Fruit fly (Drosophila melanogaster) whole organism, prepupa: Measurements from ENCODE around the gene CG12112.

ENCODE experiments used
- Blimp-1 ChIP-seq: fragments of 200-800 bp; sonication (Bioruptor generic); optimal IDR thresholded peaks from 3 replicates; lab custom pipeline; 2017; ENCODE audit warnings: missing biosample characterization, missing genetic modification characterization, mild to moderate bottlenecking, moderate library complexity, missing genetic modification reagents
- CG10669 ChIP-seq: fragments of 200-800 bp; sonication (Bioruptor generic); optimal IDR thresholded peaks from 3 replicates; lab custom pipeline; 2018; ENCODE audit warnings: missing biosample characterization, mild to moderate bottlenecking, missing genetic modification characterization, moderate library complexity
- CG11294 ChIP-seq: fragments of 200-800 bp; sonication (Bioruptor generic); IDR thresholded peaks from 2 replicates; pipeline ENCODE4 v1.3.6; 2022; ENCODE audit warnings: missing biosample characterization, missing genetic modification characterization
- CG11762 ChIP-seq: fragments of 200-800 bp; sonication (Bioruptor generic); optimal IDR thresholded peaks from 3 replicates; lab custom pipeline; 2016; ENCODE audit warnings: missing biosample characterization, missing genetic modification characterization; ENCODE audit not compliant: insufficient read depth
- CG11902 ChIP-seq: fragments of 200-800 bp; sonication (Bioruptor generic); optimal IDR thresholded peaks from 3 replicates; lab custom pipeline; 2016; ENCODE audit warnings: missing biosample characterization, missing genetic modification characterization
- CG15336 ChIP-seq: fragments of 200-800 bp; sonication (Bioruptor generic); IDR thresholded peaks from 2 replicates; pipeline ENCODE4 v1.3.6; 2022; ENCODE audit warnings: missing biosample characterization, missing genetic modification characterization
- CG3032 ChIP-seq: fragments of 200-800 bp; optimal IDR thresholded peaks from 2 replicates; lab custom pipeline; 2019; ENCODE audit warnings: missing biosample characterization, mild to moderate bottlenecking, missing genetic modification characterization, moderate library complexity
- CG31627 ChIP-seq: fragments of 200-800 bp; sonication (Bioruptor generic); optimal IDR thresholded peaks from 3 replicates; lab custom pipeline; 2016; ENCODE audit warnings: missing biosample characterization, missing genetic modification characterization
- CG32006 ChIP-seq: fragments of 200-800 bp; sonication (Bioruptor generic); optimal IDR thresholded peaks from 3 replicates; lab custom pipeline; 2017; ENCODE audit warnings: missing biosample characterization, mild to moderate bottlenecking, missing genetic modification characterization
- CG34406 ChIP-seq: fragments of 200-800 bp; sonication (Bioruptor generic); optimal IDR thresholded peaks from 3 replicates; lab custom pipeline; 2016; ENCODE audit warnings: missing biosample characterization, missing genetic modification characterization
- CG3919 ChIP-seq: fragments of 200-800 bp; sonication (Bioruptor generic); optimal IDR thresholded peaks from 3 replicates; lab custom pipeline; 2016; ENCODE audit warnings: missing biosample characterization, missing genetic modification characterization
- CG4318 ChIP-seq: fragments of 200-800 bp; sonication (Bioruptor generic); optimal IDR thresholded peaks from 3 replicates; lab custom pipeline; 2017; ENCODE audit warnings: missing biosample characterization, mild to moderate bottlenecking, missing genetic modification characterization
- CG6163 ChIP-seq: fragments of 200-800 bp; sonication (Bioruptor generic); IDR thresholded peaks from 3 replicates; pipeline ENCODE4 v1.3.6; 2022; ENCODE audit warnings: missing biosample characterization, missing genetic modification characterization
- CG6276 ChIP-seq: fragments of 200-800 bp; sonication (Bioruptor generic); optimal IDR thresholded peaks from 2 replicates; lab custom pipeline; 2017; ENCODE audit warnings: missing biosample characterization, mild to moderate bottlenecking, missing genetic modification characterization
- CG6808 ChIP-seq: fragments of 200-800 bp; sonication (Bioruptor generic); optimal IDR thresholded peaks from 3 replicates; lab custom pipeline; 2017; ENCODE audit warnings: missing biosample characterization, missing genetic modification characterization, mild to moderate bottlenecking, moderate library complexity, missing genetic modification reagents
- CG6854 ChIP-seq: fragments of 200-800 bp; sonication (Bioruptor generic); optimal IDR thresholded peaks from 2 replicates; lab custom pipeline; 2017; ENCODE audit warnings: missing biosample characterization, mild to moderate bottlenecking, missing genetic modification characterization
- CG8119 ChIP-seq: fragments of 200-800 bp; sonication (Bioruptor generic); IDR thresholded peaks from 3 replicates; pipeline ENCODE4 v1.3.6; 2022; ENCODE audit warnings: missing biosample characterization, missing genetic modification characterization
- CG8319 ChIP-seq: fragments of 200-800 bp; sonication (Bioruptor generic); optimal IDR thresholded peaks from 3 replicates; lab custom pipeline; 2016; ENCODE audit warnings: missing biosample characterization, missing genetic modification characterization
- CG9139 ChIP-seq: fragments of 200-800 bp; sonication (Bioruptor generic); optimal IDR thresholded peaks from 3 replicates; lab custom pipeline; 2017; ENCODE audit warnings: missing biosample characterization, mild to moderate bottlenecking, missing genetic modification characterization
- Eip75B ChIP-seq: fragments of 200-800 bp; sonication (Bioruptor generic); optimal IDR thresholded peaks from 3 replicates; lab custom pipeline; 2016; ENCODE audit warnings: missing biosample characterization, missing genetic modification characterization
- Eip78C ChIP-seq: fragments of 200-800 bp; sonication (Bioruptor generic); peaks from one replicate; lab custom pipeline; 2016; ENCODE audit warnings: missing biosample characterization, missing genetic modification characterization
- Ets21C ChIP-seq: fragments of 200-800 bp; sonication (Bioruptor generic); optimal IDR thresholded peaks from 3 replicates; lab custom pipeline; 2016; ENCODE audit warnings: missing biosample characterization, missing genetic modification characterization
- Ets96B ChIP-seq: fragments of 200-800 bp; optimal IDR thresholded peaks from 2 replicates; lab custom pipeline; 2019; ENCODE audit warnings: missing biosample characterization, mild to moderate bottlenecking, missing genetic modification characterization, moderate library complexity
- Gug ChIP-seq: fragments of 200-800 bp; sonication (Bioruptor generic); IDR thresholded peaks from 2 replicates; pipeline ENCODE4 v1.3.6; 2022; ENCODE audit warnings: missing biosample characterization, missing genetic modification characterization
- Hr38 ChIP-seq: sonication (Bioruptor generic); optimal IDR thresholded peaks from 2 replicates; lab custom pipeline; 2016; ENCODE audit warnings: missing biosample characterization, missing genetic modification characterization
- Met ChIP-seq: fragments of 200-800 bp; sonication (Bioruptor generic); optimal IDR thresholded peaks from 3 replicates; lab custom pipeline; 2016; ENCODE audit warnings: missing biosample characterization, missing genetic modification characterization
- OdsH ChIP-seq: fragments of 200-800 bp; sonication (Bioruptor generic); optimal IDR thresholded peaks from 3 replicates; lab custom pipeline; 2016; ENCODE audit warnings: missing biosample characterization, missing genetic modification characterization
- Sox14 ChIP-seq: fragments of 200-800 bp; sonication (Bioruptor generic); optimal IDR thresholded peaks from 3 replicates; lab custom pipeline; 2016; ENCODE audit warnings: missing biosample characterization, missing genetic modification characterization
- Sox15 ChIP-seq: fragments of 200-800 bp; sonication (Bioruptor generic); optimal IDR thresholded peaks from 3 replicates; lab custom pipeline; 2016; ENCODE audit warnings: missing biosample characterization, missing genetic modification characterization
- acj6 ChIP-seq: fragments of 200-800 bp; sonication (Bioruptor generic); optimal IDR thresholded peaks from 3 replicates; lab custom pipeline; 2016; ENCODE audit warnings: missing biosample characterization, missing genetic modification characterization
- cyc ChIP-seq: fragments of 200-800 bp; sonication (Bioruptor generic); optimal IDR thresholded peaks from 3 replicates; lab custom pipeline; 2016; ENCODE audit warnings: missing biosample characterization, missing genetic modification characterization
- dac ChIP-seq: fragments of 200-800 bp; sonication (Bioruptor generic); optimal IDR thresholded peaks from 2 replicates; lab custom pipeline; 2017; ENCODE audit warnings: missing biosample characterization, mild to moderate bottlenecking, missing genetic modification characterization
- dsx ChIP-seq: fragments of 200-800 bp; optimal IDR thresholded peaks from 3 replicates; lab custom pipeline; 2019; ENCODE audit warnings: missing biosample characterization, mild to moderate bottlenecking, missing genetic modification characterization, moderate library complexity; ENCODE audit not compliant: poor library complexity, severe bottlenecking
- eg ChIP-seq: fragments of 200-800 bp; sonication (Bioruptor generic); IDR thresholded peaks from 3 replicates; pipeline ENCODE4 v1.3.6; 2022; ENCODE audit warnings: missing biosample characterization, missing genetic modification characterization
- esn ChIP-seq: fragments of 200-800 bp; sonication (Bioruptor generic); optimal IDR thresholded peaks from 2 replicates; lab custom pipeline; 2016; ENCODE audit warnings: missing biosample characterization, mild to moderate bottlenecking, missing genetic modification characterization, moderate library complexity
- fd85E ChIP-seq: fragments of 200-800 bp; sonication (Bioruptor generic); optimal IDR thresholded peaks from 3 replicates; lab custom pipeline; 2016; ENCODE audit warnings: missing biosample characterization, missing genetic modification characterization
- fkh ChIP-seq: fragments of 200-800 bp; sonication (Bioruptor generic); optimal IDR thresholded peaks from 3 replicates; lab custom pipeline; 2017; ENCODE audit warnings: missing biosample characterization, mild to moderate bottlenecking, missing genetic modification characterization, moderate library complexity
- lz ChIP-seq: fragments of 200-800 bp; sonication (Bioruptor generic); optimal IDR thresholded peaks from 3 replicates; lab custom pipeline; 2016; ENCODE audit warnings: missing biosample characterization, missing genetic modification characterization
- salr ChIP-seq, 2 experiments: fragments of 200-800 bp; sonication (Bioruptor generic); optimal IDR thresholded peaks; 3 replicates each; lab custom pipeline; 2016 to 2018; ENCODE audit warnings: missing biosample characterization in 2 of 2, missing genetic modification characterization in 2 of 2, mild to moderate bottlenecking in 1 of 2
- spab ChIP-seq: fragments of 200-800 bp; sonication (Bioruptor generic); optimal IDR thresholded peaks from 2 replicates; lab custom pipeline; 2017; ENCODE audit warnings: missing biosample characterization, mild to moderate bottlenecking, missing genetic modification characterization, missing genetic modification reagents
- svp ChIP-seq: fragments of 200-800 bp; sonication (Bioruptor generic); peaks from one replicate; lab custom pipeline; 2016; ENCODE audit warnings: missing biosample characterization, missing genetic modification characterization
- topi ChIP-seq: fragments of 200-800 bp; sonication (Bioruptor generic); optimal IDR thresholded peaks from 3 replicates; lab custom pipeline; 2016; ENCODE audit warnings: missing biosample characterization, missing genetic modification characterization

CG12112 gene

dm6 chrX:8560087-8560999 lies at the start of gene CG12112, which contains the start of gene Trf4-1 (continued):
- no peak for TF ChIP-seq CG11762
- peak; percentile 21; the same call in 1 of the 3 replicates for TF ChIP-seq eg (GFP tag; lab: Robert Waterston, UW)
- no peak for TF ChIP-seq CG15336 (GFP tag; lab: Robert Waterston, UW)
- TF ChIP-seq Eip75B (GFP tag; lab: Kevin White, UChicago) = peak; percentile 46
- TF ChIP-seq acj6 = peak; percentile 37
- TF ChIP-seq CG11902 = no peak
- TF ChIP-seq spab = no peak
- peak; percentile 43 for TF ChIP-seq Met (GFP tag; lab: Kevin White, UChicago)
- no peak for TF ChIP-seq Sox14 (GFP tag; lab: Kevin White, UChicago)
- no peak for TF ChIP-seq Gug (GFP tag; lab: Robert Waterston, UW)

dm6 chrX:8607902-8608301 lies 47.9 kb upstream of the CG12112 start:
- TF ChIP-seq cyc (GFP tag; lab: Kevin White, UChicago) = no peak
- TF ChIP-seq spab = no peak
- TF ChIP-seq CG10669 (GFP tag; lab: Kevin White, UChicago) = no peak
- TF ChIP-seq Blimp-1 (GFP tag; lab: Kevin White, UChicago) = no peak
- no peak for TF ChIP-seq CG34406 (GFP tag; lab: Kevin White, UChicago)
- TF ChIP-seq salr (GFP tag; optimal IDR thresholded peaks at IDR 0.05; lab: Kevin White, UChicago) = no peak

- TF ChIP-seq Ets21C (no peak), CG6163 (GFP tag; lab: Robert Waterston, UW) (0 out of 3 replicates have a peak, but pooled peaks have one; percentile 22), CG31627 (GFP tag; lab: Kevin White, UChicago) (peak; percentile 21), lz (GFP tag; lab: Kevin White, UChicago) (peak; percentile 5), CG6854 (no peak), Eip78C (GFP tag; lab: Kevin White, UChicago) (peak; percentile 36), cyc (GFP tag; lab: Kevin White, UChicago) (no peak)
Observed at dm6 chrX:8606206-8606605, 46.2 kb upstream of the CG12112 start, which contains the start of gene Caf1-180. Gene Caf1-180 (minus strand): TSS chrX:8606304.

dm6 chrX:8601165-8601564 lies 41.2 kb upstream of the CG12112 start:
- peak; percentile 48 for TF ChIP-seq CG3032
- peak; percentile 72 for TF ChIP-seq esn (GFP tag; lab: Kevin White, UChicago)
- peak; percentile 62 for TF ChIP-seq cyc (GFP tag; lab: Kevin White, UChicago)
- no peak for TF ChIP-seq CG6276 (GFP tag; lab: Kevin White, UChicago)
- TF ChIP-seq CG32006 = peak; percentile 74
- TF ChIP-seq Gug (GFP tag; lab: Robert Waterston, UW) = peak; percentile 56
- no peak for TF ChIP-seq fkh (GFP tag; lab: Kevin White, UChicago)
- TF ChIP-seq Hr38 (GFP tag; lab: Kevin White, UChicago) = no peak
- no peak for TF ChIP-seq CG8319 (GFP tag; lab: Kevin White, UChicago)
- TF ChIP-seq dsx (GFP tag; lab: Kevin White, UChicago) = no peak
- no peak for TF ChIP-seq CG10669 (GFP tag; lab: Kevin White, UChicago)
- TF ChIP-seq Sox15 (GFP tag; lab: Kevin White, UChicago) = peak; percentile 11
- peak; percentile 28 for TF ChIP-seq CG11762
- peak; percentile 59 for TF ChIP-seq Sox14 (GFP tag; lab: Kevin White, UChicago)
- TF ChIP-seq CG11902 = peak; percentile 43
- TF ChIP-seq CG8119 = peak; percentile 67; the same call in 2 of the 3 replicates
- peak; percentile 80 for TF ChIP-seq CG15336 (GFP tag; lab: Robert Waterston, UW)
- no peak for TF ChIP-seq CG4318 (GFP tag; lab: Kevin White, UChicago)
- peak; percentile 54 for TF ChIP-seq CG11294 (GFP tag; lab: Robert Waterston, UW)
- TF ChIP-seq Ets96B = peak; percentile 51
- peak; percentile 85 for TF ChIP-seq CG6163 (GFP tag; lab: Robert Waterston, UW)
- no peak for TF ChIP-seq CG9139 (GFP tag; lab: Kevin White, UChicago)
- no peak for TF ChIP-seq OdsH (GFP tag; lab: Kevin White, UChicago)
- no peak for TF ChIP-seq Met (GFP tag; lab: Kevin White, UChicago)
- no peak for TF ChIP-seq CG6808 (GFP tag; lab: Kevin White, UChicago)
- TF ChIP-seq fd85E (GFP tag; lab: Kevin White, UChicago) = no peak
- TF ChIP-seq svp = no peak
- TF ChIP-seq topi = no peak
- TF ChIP-seq dac (GFP tag; lab: Kevin White, UChicago) = no peak
- TF ChIP-seq Eip75B (GFP tag; lab: Kevin White, UChicago) = no peak
- TF ChIP-seq CG3919 (GFP tag; lab: Kevin White, UChicago) = no peak
- TF ChIP-seq Eip78C (GFP tag; lab: Kevin White, UChicago) = peak; percentile 80
